Worm (Caenorhabditis elegans) whole organism, young adult: ENCODE measurements around the gene srt-29.

Experiments used
- C06A6.2 ChIP-seq: fragments of 200-800 bp; sonication (Bioruptor generic); conservative IDR thresholded peaks from 2 replicates; pipeline ENCODE4 v1.3.6; 2022; ENCODE audit warnings: missing genetic modification characterization, missing compliant biosample characterization
- F23B12.7 ChIP-seq: sonication (generic microtip); optimal IDR thresholded peaks from 2 replicates; lab custom pipeline; 2017; ENCODE audit warnings: missing genetic modification characterization, mild to moderate bottlenecking, missing compliant biosample characterization, antibody characterized with exemption, moderate library complexity; ENCODE audit not compliant: insufficient read depth
- F33H1.4 ChIP-seq: fragments of 200-800 bp; sonication (Bioruptor generic); IDR thresholded peaks from 2 replicates; pipeline ENCODE4 v1.3.6; 2022; ENCODE audit warnings: missing genetic modification reagents, missing genetic modification characterization, missing compliant biosample characterization
- F37B4.10 ChIP-seq: fragments of 200-800 bp; sonication (Bioruptor generic); IDR thresholded peaks from 2 replicates; pipeline ENCODE4 v1.3.6; 2022; ENCODE audit warnings: missing genetic modification characterization, missing compliant biosample characterization
- F49E8.2 ChIP-seq: sonication (generic microtip); optimal IDR thresholded peaks from 3 replicates; lab custom pipeline; 2017; ENCODE audit warnings: missing genetic modification characterization, mild to moderate bottlenecking, missing compliant biosample characterization, antibody characterized with exemption, moderate library complexity; ENCODE audit not compliant: insufficient read depth
- K12H6.12 ChIP-seq: fragments of 200-800 bp; sonication (Bioruptor generic); optimal IDR thresholded peaks from 2 replicates; lab custom pipeline; 2018; ENCODE audit warnings: mild to moderate bottlenecking, missing genetic modification characterization, missing compliant biosample characterization
- T07F8.4 ChIP-seq: sonication (generic microtip); optimal IDR thresholded peaks from 2 replicates; lab custom pipeline; 2016; ENCODE audit warnings: mild to moderate bottlenecking, missing genetic modification characterization, moderate library complexity, missing compliant biosample characterization
- T26A5.8 ChIP-seq: sonication (generic microtip); optimal IDR thresholded peaks from 2 replicates; lab custom pipeline; 2016; ENCODE audit warnings: missing genetic modification characterization, missing compliant biosample characterization
- Y53F4B.3 ChIP-seq: fragments of 200-800 bp; sonication (Bioruptor generic); IDR thresholded peaks from 2 replicates; pipeline ENCODE4 v1.3.6; 2022; ENCODE audit warnings: missing genetic modification reagents, missing genetic modification characterization, missing compliant biosample characterization
- Y56A3A.18 ChIP-seq: fragments of 200-800 bp; sonication (Bioruptor generic); IDR thresholded peaks from 2 replicates; pipeline ENCODE4 v1.3.6; 2022; ENCODE audit warnings: missing genetic modification reagents, missing genetic modification characterization, missing compliant biosample characterization
- Y67H2A.10 ChIP-seq: fragments of 200-800 bp; sonication (Bioruptor generic); conservative IDR thresholded peaks from 2 replicates; pipeline ENCODE4 v1.3.6; 2022; ENCODE audit warnings: missing genetic modification reagents, missing genetic modification characterization, missing compliant biosample characterization
- aptf-3 ChIP-seq: fragments of 200-800 bp; sonication (Bioruptor generic); IDR thresholded peaks from 2 replicates; pipeline ENCODE4 v1.3.6; 2022; ENCODE audit warnings: missing genetic modification characterization, missing compliant biosample characterization
- attf-5 ChIP-seq: fragments of 200-800 bp; sonication (Bioruptor generic); optimal IDR thresholded peaks from 2 replicates; lab custom pipeline; 2018; ENCODE audit warnings: mild to moderate bottlenecking, missing genetic modification characterization, missing compliant biosample characterization
- bed-1 ChIP-seq: fragments of 200-800 bp; sonication (Bioruptor generic); IDR thresholded peaks from 2 replicates; pipeline ENCODE4 v1.3.6; 2022; ENCODE audit warnings: missing genetic modification reagents, missing genetic modification characterization, missing compliant biosample characterization
- ccch-3 ChIP-seq: fragments of 200-800 bp; sonication (Bioruptor generic); optimal IDR thresholded peaks from 2 replicates; lab custom pipeline; 2018; ENCODE audit warnings: mild to moderate bottlenecking, missing genetic modification characterization, missing compliant biosample characterization
- cebp-2 ChIP-seq: fragments of 200-800 bp; sonication (Bioruptor generic); IDR thresholded peaks from 2 replicates; pipeline ENCODE4 v1.3.6; 2022; ENCODE audit warnings: missing genetic modification characterization, missing compliant biosample characterization
- ceh-27 ChIP-seq: fragments of 200-800 bp; sonication (Bioruptor generic); optimal IDR thresholded peaks from 2 replicates; lab custom pipeline; 2018; ENCODE audit warnings: mild to moderate bottlenecking, missing genetic modification characterization, moderate library complexity, missing compliant biosample characterization
- chd-7 ChIP-seq: sonication (generic microtip); optimal IDR thresholded peaks from 2 replicates; lab custom pipeline; 2016; ENCODE audit warnings: mild to moderate bottlenecking, missing genetic modification characterization, moderate library complexity, missing compliant biosample characterization
- dpff-1 ChIP-seq: sonication (generic microtip); optimal IDR thresholded peaks from 2 replicates; lab custom pipeline; 2017; ENCODE audit warnings: mild to moderate bottlenecking, missing genetic modification characterization, missing compliant biosample characterization
- egl-18 ChIP-seq: fragments of 200-800 bp; sonication (Bioruptor generic); IDR thresholded peaks from 2 replicates; pipeline ENCODE4 v1.3.6; 2022; ENCODE audit warnings: missing genetic modification reagents, missing genetic modification characterization, missing compliant biosample characterization
- egrh-3 ChIP-seq: fragments of 200-800 bp; sonication (Bioruptor generic); IDR thresholded peaks from 2 replicates; pipeline ENCODE4 v1.3.6; 2022; ENCODE audit warnings: missing genetic modification reagents, missing genetic modification characterization, missing compliant biosample characterization
- ekl-4 ChIP-seq: fragments of 200-800 bp; sonication (Bioruptor generic); IDR thresholded peaks from 2 replicates; pipeline ENCODE4 v1.3.6; 2022; ENCODE audit warnings: missing genetic modification reagents, missing genetic modification characterization, missing compliant biosample characterization
- hmg-20 ChIP-seq: fragments of 200-800 bp; sonication (Bioruptor generic); IDR thresholded peaks from 2 replicates; pipeline ENCODE4 v1.3.6; 2022; ENCODE audit warnings: missing genetic modification reagents, missing genetic modification characterization, missing compliant biosample characterization
- lin-35 ChIP-seq, 3 experiments: fragments of 150-350 bp in 2 of 3; sonication (generic microtip) in 1 of 3; optimal IDR thresholded peaks; 2 replicates each; lab custom pipeline; 2014 to 2018; ENCODE audit warnings: missing biosample characterization in 3 of 3, missing genetic modification characterization in 3 of 3, missing genetic modification reagents in 3 of 3
- lin-40 ChIP-seq: sonication (generic microtip); optimal IDR thresholded peaks from 2 replicates; lab custom pipeline; 2016; ENCODE audit warnings: missing genetic modification characterization, mild to moderate bottlenecking, missing compliant biosample characterization, missing genotype, missing genetic modification reagents
- madf-6 ChIP-seq: fragments of 200-800 bp; sonication (Bioruptor generic); IDR thresholded peaks from 2 replicates; pipeline ENCODE4 v1.3.6; 2022; ENCODE audit warnings: missing genetic modification reagents, missing genetic modification characterization, missing compliant biosample characterization
- madf-8 ChIP-seq: fragments of 200-800 bp; sonication (Bioruptor generic); conservative IDR thresholded peaks from 2 replicates; pipeline ENCODE4 v1.3.6; 2022; ENCODE audit warnings: missing genetic modification reagents, missing genetic modification characterization, missing compliant biosample characterization
- nfyb-1 ChIP-seq: fragments of 200-800 bp; sonication (Bioruptor generic); IDR thresholded peaks from 2 replicates; pipeline ENCODE4 v1.3.6; 2022; ENCODE audit warnings: missing genetic modification reagents, missing genetic modification characterization, missing compliant biosample characterization
- rcor-1 ChIP-seq: fragments of 200-800 bp; sonication (Bioruptor generic); IDR thresholded peaks from 2 replicates; pipeline ENCODE4 v1.3.6; 2022; ENCODE audit warnings: missing genetic modification reagents, missing genetic modification characterization, missing compliant biosample characterization
- snpc-4 ChIP-seq, 5 experiments: fragments of 150-350 bp in 1 of 5; sonication (generic microtip) in 4 of 5; optimal IDR thresholded peaks; 2 replicates each; lab custom pipeline; 2014 to 2018; ENCODE audit warnings: missing genetic modification characterization in 5 of 5, missing biosample characterization in 3 of 5, antibody characterized with exemption in 2 of 5, mild to moderate bottlenecking in 2 of 5, missing compliant biosample characterization in 2 of 5, missing genotype in 2 of 5, moderate library complexity in 2 of 5, missing genetic modification reagents in 1 of 5
- zfh-2 ChIP-seq: fragments of 200-800 bp; sonication (Bioruptor generic); conservative IDR thresholded peaks from 2 replicates; pipeline ENCODE4 v1.3.6; 2022; ENCODE audit warnings: missing genetic modification reagents, missing genetic modification characterization, missing compliant biosample characterization
- ztf-22 ChIP-seq: fragments of 200-800 bp; sonication (Bioruptor generic); optimal IDR thresholded peaks from 2 replicates; lab custom pipeline; 2018; ENCODE audit warnings: mild to moderate bottlenecking, missing genetic modification characterization, moderate library complexity, missing compliant biosample characterization
- ztf-25 ChIP-seq: fragments of 200-800 bp; sonication (Bioruptor generic); IDR thresholded peaks from 2 replicates; pipeline ENCODE4 v1.3.6; 2022; ENCODE audit warnings: missing genetic modification reagents, missing genetic modification characterization, missing compliant biosample characterization
- ztf-26 ChIP-seq: sonication (generic microtip); optimal IDR thresholded peaks from 2 replicates; lab custom pipeline; 2017; ENCODE audit warnings: missing genetic modification characterization, missing compliant biosample characterization
- ztf-28 ChIP-seq: fragments of 200-800 bp; sonication (Bioruptor generic); IDR thresholded peaks from 2 replicates; pipeline ENCODE4 v1.3.6; 2022; ENCODE audit warnings: missing genetic modification reagents, missing genetic modification characterization, missing compliant biosample characterization
- ztf-6 ChIP-seq: fragments of 200-800 bp; sonication (Bioruptor generic); IDR thresholded peaks from 2 replicates; pipeline ENCODE4 v1.3.6; 2022; ENCODE audit warnings: missing genetic modification reagents, missing genetic modification characterization, missing compliant biosample characterization

The srt-29 gene

ce11 chrV:2753007-2753406, 34.1 kb upstream of the srt-29 start, which contains the start of gene srx-26 (continued):
- TF ChIP-seq ekl-4 (GFP tag; lab: Robert Waterston, UW) (no peak), ztf-22 (GFP tag; lab: Kevin White, UChicago) (no peak), ztf-6 (no peak)
- TF ChIP-seq, all 124 proteins: peak for 0

- TF ChIP-seq egrh-3 (GFP tag; lab: Robert Waterston, UW), result no peak
- TF ChIP-seq zfh-2 (GFP tag; lab: Robert Waterston, UW), result no peak
- no peak for TF ChIP-seq nfyb-1 (GFP tag; lab: Robert Waterston, UW)
- no peak for TF ChIP-seq snpc-4 (GFP tag; optimal IDR thresholded peaks at IDR 0.05; lab: Kevin White, UChicago)
- no peak for TF ChIP-seq snpc-4 (tag; optimal IDR thresholded peaks at IDR 0.05; lab: Kevin White, UChicago)
- TF ChIP-seq egl-18, result no peak
- no peak for TF ChIP-seq cebp-2 (GFP tag; lab: Robert Waterston, UW)
- TF ChIP-seq aptf-3 (GFP tag; lab: Robert Waterston, UW), result no peak
- no peak for TF ChIP-seq T07F8.4 (tag; lab: Kevin White, UChicago)
- TF ChIP-seq lin-35 (GFP tag; optimal IDR thresholded peaks at IDR 0.05; lab: Kevin White, UChicago), result no peak
- no peak for TF ChIP-seq chd-7
- TF ChIP-seq ceh-27 (GFP tag; lab: Kevin White, UChicago), result no peak
- TF ChIP-seq F23B12.7 (tag; lab: Kevin White, UChicago), result no peak
- TF ChIP-seq T26A5.8 (tag; lab: Kevin White, UChicago), result no peak
- TF ChIP-seq ccch-3 (GFP tag; lab: Kevin White, UChicago), result no peak
- no peak for TF ChIP-seq ztf-25
- no peak for TF ChIP-seq K12H6.12 (tag; lab: Kevin White, UChicago)
- TF ChIP-seq hmg-20 (GFP tag; lab: Robert Waterston, UW), result no peak
- TF ChIP-seq bed-1 (GFP tag; lab: Robert Waterston, UW), result no peak
- no peak for TF ChIP-seq Y56A3A.18
- TF ChIP-seq, all 124 proteins: peak for 0
Measured at ce11 chrV:2750006-2750405, 31.1 kb upstream of the srt-29 start, which contains the start of gene srx-24. TSS of gene srx-24 (minus strand) at chrV:2750106.

ce11 chrV:2746404-2746803, 27.5 kb upstream of the srt-29 start:
- TF ChIP-seq snpc-4 (GFP tag; optimal IDR thresholded peaks at IDR 0.05; lab: Kevin White, UChicago) (no peak), snpc-4 (tag; optimal IDR thresholded peaks at IDR 0.05; lab: Kevin White, UChicago) (peak in 1 of 4 experiments; percentile 71), nfyb-1 (GFP tag; lab: Robert Waterston, UW) (0 out of 2 replicates have a peak, but pooled peaks have one; percentile 28), F49E8.2 (tag; lab: Kevin White, UChicago) (no peak), F33H1.4 (GFP tag; lab: Robert Waterston, UW) (no peak), lin-40 (tag; lab: Kevin White, UChicago) (no peak), egrh-3 (GFP tag; lab: Robert Waterston, UW) (peak; percentile 65; the same call in 1 of the 2 replicates)
- TF ChIP-seq, all 124 proteins: peak for 3

ce11 chrV:2742298-2742697, 23.4 kb upstream of the srt-29 start, which contains the start of gene srg-62:
TSS of gene srg-62 (minus strand) at chrV:2742398.
- TF ChIP-seq madf-8 (GFP tag; lab: Robert Waterston, UW), result no peak
- no peak for TF ChIP-seq Y67H2A.10 (GFP tag; lab: Robert Waterston, UW)
- no peak for TF ChIP-seq dpff-1
- TF ChIP-seq ztf-22 (GFP tag; lab: Kevin White, UChicago), result no peak
- TF ChIP-seq T07F8.4 (tag; lab: Kevin White, UChicago), result no peak
- no peak for TF ChIP-seq T26A5.8 (tag; lab: Kevin White, UChicago)

- TF ChIP-seq ztf-28 (GFP tag; lab: Robert Waterston, UW) (no peak), Y53F4B.3 (GFP tag; lab: Robert Waterston, UW) (no peak), rcor-1 (GFP tag; lab: Robert Waterston, UW) (no peak), madf-6 (GFP tag; lab: Robert Waterston, UW) (no peak), F37B4.10 (GFP tag; lab: Robert Waterston, UW) (no peak), C06A6.2 (GFP tag; lab: Robert Waterston, UW) (no peak), attf-5 (no peak), ztf-26 (tag; lab: Kevin White, UChicago) (no peak), F49E8.2 (tag; lab: Kevin White, UChicago) (no peak)
Measured at ce11 chrV:2740228-2740627, 21.3 kb upstream of the srt-29 start, which contains the start of gene srg-61. TSS of gene srg-61 (minus strand) at chrV:2740328.
